Worm (Caenorhabditis elegans) whole organism, midembryonic: ENCODE measurements around the gene snb-6.

Source experiments
- T22C8.4 ChIP-seq: fragments of 200-800 bp; sonication (Bioruptor generic); IDR thresholded peaks from 2 replicates; pipeline ENCODE4 v1.3.6; 2022; ENCODE audit warnings: missing genetic modification characterization, missing compliant biosample characterization
- klf-2 ChIP-seq: fragments of 200-800 bp; sonication (Bioruptor generic); conservative IDR thresholded peaks from 2 replicates; pipeline ENCODE4 v1.3.6; 2022; ENCODE audit warnings: missing genetic modification reagents, missing genetic modification characterization, missing compliant biosample characterization
- ref-1 ChIP-seq: fragments of 200-800 bp; sonication (Bioruptor generic); conservative IDR thresholded peaks from 2 replicates; pipeline ENCODE4 v1.3.6; 2022; ENCODE audit warnings: missing genetic modification reagents, missing genetic modification characterization, missing compliant biosample characterization
- ztf-23 ChIP-seq: fragments of 200-800 bp; sonication (Bioruptor generic); IDR thresholded peaks from 2 replicates; pipeline ENCODE4 v1.3.6; 2022; ENCODE audit warnings: missing genetic modification reagents, missing genetic modification characterization, missing compliant biosample characterization

- no peak for TF ChIP-seq ref-1 (GFP tag; lab: Robert Waterston, UW)
- TF ChIP-seq T22C8.4 = no peak
- TF ChIP-seq ztf-23 (GFP tag; lab: Robert Waterston, UW) = no peak
- no peak for TF ChIP-seq klf-2 (GFP tag; lab: Robert Waterston, UW)
These were observed 37.7 kb upstream of the snb-6 start for ce11 chrII:8897244-8897643.
